Worm (Caenorhabditis elegans) whole organism, L2 larva: ENCODE results near the gene F19B10.1.

Source experiments
- F13H6.1 ChIP-seq: sonication (generic microtip); optimal IDR thresholded peaks from 2 replicates; lab custom pipeline; 2016; ENCODE audit warnings: missing genetic modification characterization, missing compliant biosample characterization
- dmd-4 ChIP-seq: sonication (generic microtip); optimal IDR thresholded peaks from 2 replicates; lab custom pipeline; 2017; ENCODE audit warnings: missing biosample characterization, missing genetic modification characterization
- elt-1 ChIP-seq: fragments of 150-350 bp; optimal IDR thresholded peaks from 2 replicates; lab custom pipeline; 2014; ENCODE audit warnings: missing biosample characterization, missing genetic modification characterization
- elt-3 ChIP-seq: sonication (generic microtip); optimal IDR thresholded peaks from 2 replicates; lab custom pipeline; 2017; ENCODE audit warnings: missing biosample characterization, missing genetic modification characterization
- fos-1 ChIP-seq: fragments of 150-350 bp; optimal IDR thresholded peaks from 2 replicates; lab custom pipeline; 2014; ENCODE audit warnings: missing biosample characterization, missing genetic modification characterization
- lin-13 ChIP-seq: fragments of 150-350 bp; optimal IDR thresholded peaks from 2 replicates; lab custom pipeline; 2014; ENCODE audit warnings: missing biosample characterization, missing genetic modification reagents, missing genetic modification characterization
- mdl-1 ChIP-seq, 2 experiments: fragments of 150-350 bp in 1 of 2; sonication (generic microtip) in 1 of 2; optimal IDR thresholded peaks; 2 replicates each; lab custom pipeline; 2017; ENCODE audit warnings: missing biosample characterization in 2 of 2, missing genetic modification characterization in 2 of 2
- nhr-11 ChIP-seq: fragments of 150-350 bp; optimal IDR thresholded peaks from 2 replicates; lab custom pipeline; 2014; ENCODE audit warnings: missing biosample characterization, missing genetic modification characterization
- nhr-12 ChIP-seq: fragments of 150-350 bp; optimal IDR thresholded peaks from 2 replicates; lab custom pipeline; 2014; ENCODE audit warnings: missing biosample characterization, missing genetic modification characterization
- nhr-21 ChIP-seq: fragments of 150-350 bp; optimal IDR thresholded peaks from 2 replicates; lab custom pipeline; 2014; ENCODE audit warnings: missing biosample characterization, missing genetic modification characterization
- nhr-77 ChIP-seq: fragments of 150-350 bp; optimal IDR thresholded peaks from 2 replicates; lab custom pipeline; 2014; ENCODE audit warnings: missing biosample characterization, missing genetic modification characterization
- skn-1 ChIP-seq: sonication (generic microtip); optimal IDR thresholded peaks from 2 replicates; lab custom pipeline; 2017; ENCODE audit warnings: missing biosample characterization, missing genetic modification characterization
- ztf-11 ChIP-seq: sonication (generic microtip); optimal IDR thresholded peaks from 2 replicates; lab custom pipeline; 2017; ENCODE audit warnings: missing biosample characterization, missing genetic modification characterization

DNA sequence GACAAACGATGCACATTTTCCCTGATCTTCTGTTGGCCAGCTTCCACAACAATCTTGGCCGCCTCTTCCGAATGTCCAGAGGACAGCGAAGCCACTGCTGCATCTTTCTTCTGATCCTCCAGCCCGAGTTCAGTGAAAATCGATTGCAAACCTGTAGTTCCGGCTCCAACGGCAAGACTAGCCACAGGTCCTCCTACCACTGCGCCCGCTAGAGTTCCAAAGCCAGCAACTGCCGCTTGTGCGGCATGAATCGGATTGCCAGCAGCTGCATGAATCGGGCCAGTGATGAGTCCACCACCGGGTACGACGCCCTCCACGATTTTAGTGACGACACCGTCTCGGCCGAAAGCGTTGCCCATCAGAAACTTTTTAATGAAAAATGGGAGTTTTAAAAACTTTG, 5.3 kb downstream of the F19B10.1 start, which contains the start of gene ifas-1:
- TF ChIP-seq F13H6.1 (no peak), mdl-1 (tag; optimal IDR thresholded peaks at IDR 0.05; lab: Kevin White, UChicago) (no peak), skn-1 (tag; lab: Kevin White, UChicago) (no peak), nhr-21 (tag; lab: Kevin White, UChicago) (no peak), nhr-77 (tag; lab: Kevin White, UChicago) (no peak), nhr-12 (tag; lab: Kevin White, UChicago) (no peak), lin-13 (GFP tag; lab: Kevin White, UChicago) (no peak), elt-3 (no peak), fos-1 (tag; lab: Kevin White, UChicago) (no peak), nhr-11 (tag; lab: Kevin White, UChicago) (no peak), elt-1 (no peak), dmd-4 (tag; lab: Kevin White, UChicago) (no peak), ztf-11 (tag; lab: Kevin White, UChicago) (no peak)
